Fruit fly (Drosophila melanogaster) Kc167 (cell line): ENCODE measurements around the gene wrd.

Experiments
- h ChIP-seq: fragments of >200 bp; optimal IDR thresholded peaks from 3 replicates; lab custom pipeline; 2018; ENCODE audit warnings: missing external identifiers
- psq ChIP-seq: fragments of >200 bp; optimal IDR thresholded peaks from 2 replicates; lab custom pipeline; 2017; ENCODE audit warnings: missing external identifiers

dm6 chr3R:18208479-18208878 is 40.9 kb downstream of the wrd start, which contains the start of gene CG44158:
- no peak for TF ChIP-seq h (lab: Kevin White, UChicago)
- no peak for TF ChIP-seq psq
